Worm (Caenorhabditis elegans) whole organism, mixed stage, embryonic: ENCODE measurements around the gene B0024.13.
A peak's percentile ranks its signal among the peaks of the same experiment; 100 is the strongest.

Source experiments
- blmp-1 ChIP-seq: fragments of 150-350 bp; optimal IDR thresholded peaks from 2 replicates; lab custom pipeline; 2014; ENCODE audit warnings: missing biosample characterization, missing genetic modification characterization
- ceh-39 ChIP-seq: fragments of 150-350 bp; optimal IDR thresholded peaks from 2 replicates; lab custom pipeline; 2014; ENCODE audit warnings: missing biosample characterization, missing genetic modification characterization
- ceh-43 ChIP-seq: fragments of 200-800 bp; sonication (Bioruptor generic); optimal IDR thresholded peaks from 2 replicates; lab custom pipeline; 2018; ENCODE audit warnings: mild to moderate bottlenecking, missing genetic modification characterization, moderate library complexity, missing compliant biosample characterization
- ceh-83 ChIP-seq: fragments of 200-800 bp; sonication (Bioruptor generic); optimal IDR thresholded peaks from 2 replicates; lab custom pipeline; 2018; ENCODE audit warnings: mild to moderate bottlenecking, missing genetic modification characterization, missing compliant biosample characterization
- ces-1 ChIP-seq: fragments of 150-350 bp; optimal IDR thresholded peaks from 2 replicates; lab custom pipeline; 2014; ENCODE audit warnings: missing biosample characterization, missing genetic modification reagents, missing genetic modification characterization
- cnd-1 ChIP-seq: fragments of 200-800 bp; sonication (Bioruptor generic); optimal IDR thresholded peaks from 2 replicates; lab custom pipeline; 2018; ENCODE audit warnings: mild to moderate bottlenecking, missing genetic modification characterization, missing compliant biosample characterization
- drap-1 ChIP-seq: fragments of 200-800 bp; sonication (Bioruptor generic); optimal IDR thresholded peaks from 3 replicates; lab custom pipeline; 2018; ENCODE audit warnings: mild to moderate bottlenecking, missing genetic modification characterization, missing compliant biosample characterization
- elt-1 ChIP-seq: sonication (generic microtip); optimal IDR thresholded peaks from 2 replicates; lab custom pipeline; 2017; ENCODE audit warnings: missing genetic modification characterization, mild to moderate bottlenecking, missing compliant biosample characterization, antibody characterized with exemption, moderate library complexity, borderline replicate concordance; ENCODE audit not compliant: insufficient read depth
- elt-3 ChIP-seq: fragments of 150-350 bp; optimal IDR thresholded peaks from 2 replicates; lab custom pipeline; 2014; ENCODE audit warnings: missing biosample characterization, missing genetic modification characterization
- ham-2 ChIP-seq: fragments of 200-800 bp; sonication (Bioruptor generic); optimal IDR thresholded peaks from 2 replicates; lab custom pipeline; 2018; ENCODE audit warnings: mild to moderate bottlenecking, missing genetic modification characterization, missing compliant biosample characterization
- hlh-1 ChIP-seq: fragments of 150-350 bp; optimal IDR thresholded peaks from 2 replicates; lab custom pipeline; 2014; ENCODE audit warnings: missing biosample characterization, missing genetic modification reagents, missing genetic modification characterization
- lin-13 ChIP-seq: fragments of 150-350 bp; optimal IDR thresholded peaks from 2 replicates; lab custom pipeline; 2014; ENCODE audit warnings: missing biosample characterization, missing genetic modification characterization
- lin-32 ChIP-seq: fragments of 200-800 bp; sonication (Bioruptor generic); optimal IDR thresholded peaks from 2 replicates; lab custom pipeline; 2018; ENCODE audit warnings: mild to moderate bottlenecking, missing genetic modification characterization, missing compliant biosample characterization
- lsy-2 ChIP-seq: fragments of 150-350 bp; optimal IDR thresholded peaks from 2 replicates; lab custom pipeline; 2014; ENCODE audit warnings: missing biosample characterization, missing genetic modification characterization
- mab-5 ChIP-seq: fragments of 150-350 bp; optimal IDR thresholded peaks from 2 replicates; lab custom pipeline; 2014; ENCODE audit warnings: missing biosample characterization, missing genetic modification characterization
- mep-1 ChIP-seq: fragments of 150-350 bp; optimal IDR thresholded peaks from 2 replicates; lab custom pipeline; 2017; ENCODE audit warnings: missing biosample characterization, missing genetic modification reagents, missing genetic modification characterization, inconsistent platforms
- mls-2 ChIP-seq: sonication (generic microtip); optimal IDR thresholded peaks from 2 replicates; lab custom pipeline; 2016; ENCODE audit warnings: mild to moderate bottlenecking, missing genetic modification characterization, moderate library complexity, missing compliant biosample characterization
- nhr-12 ChIP-seq: fragments of 150-350 bp; optimal IDR thresholded peaks from 2 replicates; lab custom pipeline; 2014; ENCODE audit warnings: missing biosample characterization, missing genetic modification characterization
- nhr-2 ChIP-seq: fragments of 150-350 bp; optimal IDR thresholded peaks from 2 replicates; lab custom pipeline; 2014; ENCODE audit warnings: missing biosample characterization, missing genetic modification characterization
- nhr-237 ChIP-seq: fragments of 150-350 bp; optimal IDR thresholded peaks from 2 replicates; lab custom pipeline; 2014; ENCODE audit warnings: missing biosample characterization, missing genetic modification characterization
- nhr-28 ChIP-seq: fragments of 150-350 bp; optimal IDR thresholded peaks from 2 replicates; lab custom pipeline; 2014; ENCODE audit warnings: missing biosample characterization, missing genetic modification characterization
- nhr-76 ChIP-seq: sonication (generic microtip); optimal IDR thresholded peaks from 2 replicates; lab custom pipeline; 2017; ENCODE audit warnings: missing biosample characterization, missing genetic modification characterization
- pha-4 ChIP-seq: fragments of 150-350 bp; optimal IDR thresholded peaks from 2 replicates; lab custom pipeline; 2018; ENCODE audit warnings: missing biosample characterization, missing genetic modification reagents, missing genetic modification characterization
- sem-2 ChIP-seq: fragments of 200-800 bp; sonication (Bioruptor generic); optimal IDR thresholded peaks from 2 replicates; lab custom pipeline; 2018; ENCODE audit warnings: mild to moderate bottlenecking, missing genetic modification characterization, missing compliant biosample characterization
- snpc-4 ChIP-seq: fragments of 150-350 bp; optimal IDR thresholded peaks from 2 replicates; lab custom pipeline; 2014; ENCODE audit warnings: missing biosample characterization, missing genetic modification characterization
- sptf-1 ChIP-seq: sonication (generic microtip); optimal IDR thresholded peaks from 2 replicates; lab custom pipeline; 2017; ENCODE audit warnings: mild to moderate bottlenecking, missing genetic modification characterization, moderate library complexity, missing compliant biosample characterization
- tbx-8 ChIP-seq: fragments of 200-800 bp; sonication (Bioruptor generic); optimal IDR thresholded peaks from 2 replicates; lab custom pipeline; 2018; ENCODE audit warnings: mild to moderate bottlenecking, missing genetic modification characterization, moderate library complexity, missing compliant biosample characterization
- unc-120 ChIP-seq: sonication (generic microtip); optimal IDR thresholded peaks from 2 replicates; lab custom pipeline; 2017; ENCODE audit warnings: missing genetic modification characterization, missing compliant biosample characterization; ENCODE audit not compliant: poor library complexity, severe bottlenecking
- unc-39 ChIP-seq: fragments of 150-350 bp; optimal IDR thresholded peaks from 2 replicates; lab custom pipeline; 2014; ENCODE audit warnings: missing biosample characterization, missing genetic modification characterization
- zip-8 ChIP-seq: fragments of 150-350 bp; optimal IDR thresholded peaks from 2 replicates; lab custom pipeline; 2014; ENCODE audit warnings: missing biosample characterization, missing genetic modification characterization
- ztf-11 ChIP-seq: fragments of 150-350 bp; optimal IDR thresholded peaks from 2 replicates; lab custom pipeline; 2014; ENCODE audit warnings: missing biosample characterization, missing genetic modification characterization

B0024.13 gene

DNA sequence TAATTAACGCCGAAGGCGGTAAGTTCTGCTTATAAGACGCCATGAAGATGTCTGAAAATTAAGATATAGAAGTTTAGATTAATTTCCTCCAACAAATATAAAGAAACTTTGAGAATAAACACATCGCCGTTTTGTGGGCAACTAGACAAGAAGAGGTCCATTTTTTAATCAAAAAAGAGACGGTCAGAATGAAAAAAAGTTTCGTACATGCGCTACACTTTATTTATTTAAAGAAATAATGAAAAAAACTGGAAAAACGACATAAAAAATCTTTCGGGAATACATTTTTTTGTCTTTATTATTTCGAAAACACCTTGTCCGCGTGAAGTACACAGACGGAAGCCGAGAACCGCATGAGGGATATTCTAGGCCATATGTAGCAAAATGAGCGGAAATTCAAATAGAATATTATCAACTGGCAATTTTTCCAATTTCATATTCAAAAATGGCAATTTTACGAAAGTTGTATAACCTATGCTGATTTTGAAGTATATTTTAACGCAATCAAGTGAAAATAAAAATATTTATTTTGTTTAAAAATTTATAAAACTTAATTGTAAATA, 35.3 kb downstream of the B0024.13 start, which contains the start of gene sluh-7:
TSS of gene sluh-7 (minus strand) at position 51 of the 563 bp plus-strand sequence.
- peak; percentile 5 for TF ChIP-seq ceh-83 (GFP tag; lab: Kevin White, UChicago)
- TF ChIP-seq lsy-2 (tag; lab: Kevin White, UChicago) = peak; percentile 72
- peak; percentile 44 for TF ChIP-seq unc-120 (tag; lab: Kevin White, UChicago)
- peak; percentile 49 for TF ChIP-seq pha-4 (tag; lab: Kevin White, UChicago)
- TF ChIP-seq ces-1 = peak; percentile 55
- TF ChIP-seq mep-1 (tag; lab: Kevin White, UChicago) = peak; percentile 22
- no peak for TF ChIP-seq cnd-1 (tag; lab: Kevin White, UChicago)
- no peak for TF ChIP-seq nhr-12 (tag; lab: Kevin White, UChicago)
- TF ChIP-seq nhr-237 (tag; lab: Kevin White, UChicago) = peak; percentile 62
- TF ChIP-seq ceh-43 (GFP tag; lab: Kevin White, UChicago) = no peak
- peak; percentile 29 for TF ChIP-seq lin-13 (tag; lab: Kevin White, UChicago)
- TF ChIP-seq nhr-28 = no peak
- TF ChIP-seq ceh-39 (tag; lab: Kevin White, UChicago) = peak; percentile 42
- TF ChIP-seq hlh-1 (tag; lab: Kevin White, UChicago) = peak; percentile 1
- TF ChIP-seq snpc-4 (tag; lab: Kevin White, UChicago) = no peak
- TF ChIP-seq sptf-1 = peak; percentile 66

ce11 chrV:10357467-10357953, 37.0 kb downstream of the B0024.13 start, which contains the start of gene ceeh-2:
Gene ceeh-2, minus strand, starts transcription at chrV:10357903.
- no peak for TF ChIP-seq cnd-1 (tag; lab: Kevin White, UChicago)
- TF ChIP-seq ham-2 = no peak
- TF ChIP-seq snpc-4 (tag; lab: Kevin White, UChicago) = no peak
- no peak for TF ChIP-seq ces-1
- TF ChIP-seq sptf-1 = no peak
- TF ChIP-seq ceh-39 (tag; lab: Kevin White, UChicago) = no peak
- no peak for TF ChIP-seq blmp-1 (tag; lab: Kevin White, UChicago)
- no peak for TF ChIP-seq lsy-2 (tag; lab: Kevin White, UChicago)
- no peak for TF ChIP-seq lin-13 (tag; lab: Kevin White, UChicago)
- no peak for TF ChIP-seq lin-32
- TF ChIP-seq mep-1 (tag; lab: Kevin White, UChicago) = no peak
- no peak for TF ChIP-seq elt-1
- no peak for TF ChIP-seq nhr-237 (tag; lab: Kevin White, UChicago)
- TF ChIP-seq ztf-11 (tag; lab: Kevin White, UChicago) = no peak
- no peak for TF ChIP-seq zip-8 (tag; lab: Kevin White, UChicago)
- TF ChIP-seq nhr-2 (tag; lab: Kevin White, UChicago) = no peak
- TF ChIP-seq unc-120 (tag; lab: Kevin White, UChicago) = no peak

- TF ChIP-seq snpc-4 (tag; lab: Kevin White, UChicago) (no peak), mls-2 (tag; lab: Kevin White, UChicago) (no peak), unc-120 (tag; lab: Kevin White, UChicago) (no peak), mab-5 (tag; lab: Kevin White, UChicago) (no peak), unc-39 (tag; lab: Kevin White, UChicago) (no peak), ham-2 (no peak), ceh-83 (GFP tag; lab: Kevin White, UChicago) (no peak), cnd-1 (tag; lab: Kevin White, UChicago) (no peak), nhr-28 (no peak), sptf-1 (no peak)
These were observed 37.7 kb downstream of the B0024.13 start, which contains the start of gene ttll-15 for ce11 chrV:10358238-10358637. Gene ttll-15, plus strand, starts transcription at chrV:10358538.

DNA sequence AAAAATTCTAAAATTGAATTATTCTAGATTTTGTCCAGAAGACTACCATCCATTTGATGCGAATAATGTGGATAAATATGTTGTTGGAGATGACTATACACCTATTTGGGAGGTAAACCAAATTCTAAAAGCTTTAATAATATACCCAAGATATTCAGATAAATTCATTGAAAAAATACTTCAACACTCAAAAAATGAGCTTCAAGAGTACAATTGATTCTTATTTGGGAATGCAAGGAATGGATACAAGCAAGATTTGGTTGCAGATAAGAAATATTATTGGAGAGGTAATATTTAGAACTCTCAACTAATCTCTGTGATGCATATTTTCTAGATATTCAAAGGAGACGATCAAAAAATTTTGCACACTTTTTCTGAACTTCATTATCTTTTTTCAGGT, 39.7 kb downstream of the B0024.13 start:
- TF ChIP-seq nhr-76 (tag; lab: Kevin White, UChicago) (no peak), unc-120 (tag; lab: Kevin White, UChicago) (no peak), lin-32 (no peak), ham-2 (no peak), blmp-1 (tag; lab: Kevin White, UChicago) (no peak), unc-39 (tag; lab: Kevin White, UChicago) (no peak), elt-3 (no peak), mls-2 (tag; lab: Kevin White, UChicago) (no peak), drap-1 (GFP tag; lab: Kevin White, UChicago) (no peak), elt-1 (no peak), nhr-2 (tag; lab: Kevin White, UChicago) (no peak), ceh-83 (GFP tag; lab: Kevin White, UChicago) (no peak), sem-2 (GFP tag; lab: Kevin White, UChicago) (no peak), cnd-1 (tag; lab: Kevin White, UChicago) (no peak), tbx-8 (GFP tag; lab: Kevin White, UChicago) (no peak), nhr-237 (tag; lab: Kevin White, UChicago) (no peak)
